Fruit fly (Drosophila melanogaster) whole organism, embryonic: ENCODE data around the gene MFS18.

Experiments
- CG11560 ChIP-seq: fragments of 200-800 bp; sonication (Bioruptor generic); IDR thresholded peaks from 3 replicates; pipeline ENCODE4 v1.3.6; 2022; ENCODE audit warnings: missing biosample characterization, missing genetic modification characterization
- Dp ChIP-seq: fragments of 200-800 bp; sonication (Bioruptor generic); optimal IDR thresholded peaks from 2 replicates; lab custom pipeline; 2018; ENCODE audit warnings: missing biosample characterization, mild to moderate bottlenecking, missing genetic modification characterization, moderate library complexity
- Max ChIP-seq: fragments of 200-800 bp; sonication (Bioruptor generic); optimal IDR thresholded peaks from 2 replicates; lab custom pipeline; 2016; ENCODE audit warnings: missing biosample characterization, mild to moderate bottlenecking, missing genetic modification characterization
- pita ChIP-seq: fragments of 200-800 bp; sonication (Bioruptor generic); optimal IDR thresholded peaks from 2 replicates; lab custom pipeline; 2017; ENCODE audit warnings: missing biosample characterization, mild to moderate bottlenecking, missing genetic modification characterization
- unc-4 ChIP-seq: fragments of 200-800 bp; sonication (Bioruptor generic); IDR thresholded peaks from 2 replicates; pipeline ENCODE4 v1.3.6; 2022; ENCODE audit warnings: missing biosample characterization, missing genetic modification characterization; ENCODE audit not compliant: partially characterized antibody

- TF ChIP-seq unc-4 (GFP tag; lab: Robert Waterston, UW) (no peak), CG11560 (no peak), Dp (GFP tag; lab: Kevin White, UChicago) (no peak), Max (GFP tag; lab: Kevin White, UChicago) (no peak), pita (no peak)
Observed at dm6 chr2L:4416089-4416488, 32.3 kb downstream of the MFS18 start.
